Worm (Caenorhabditis elegans) whole organism, late embryonic: ENCODE data around the gene sre-7.

Source experiments
- ceh-22 ChIP-seq: sonication (generic microtip); optimal IDR thresholded peaks from 2 replicates; lab custom pipeline; 2017; ENCODE audit warnings: missing biosample characterization, missing genetic modification characterization
- ceh-31 ChIP-seq: sonication (generic microtip); optimal IDR thresholded peaks from 2 replicates; lab custom pipeline; 2016; ENCODE audit warnings: missing genetic modification characterization, missing compliant biosample characterization
- che-1 ChIP-seq: sonication (generic microtip); optimal IDR thresholded peaks from 2 replicates; lab custom pipeline; 2016; ENCODE audit warnings: mild to moderate bottlenecking, missing genetic modification characterization, missing compliant biosample characterization
- dve-1 ChIP-seq: sonication (generic microtip); optimal IDR thresholded peaks from 2 replicates; lab custom pipeline; 2017; ENCODE audit warnings: antibody characterized with exemption, mild to moderate bottlenecking, missing genetic modification characterization, missing compliant biosample characterization
- elt-2 ChIP-seq: sonication (generic microtip); optimal IDR thresholded peaks from 2 replicates; lab custom pipeline; 2016; ENCODE audit warnings: missing genetic modification reagents, missing genetic modification characterization, missing compliant biosample characterization
- fkh-10 ChIP-seq: fragments of 150-350 bp; optimal IDR thresholded peaks from 2 replicates; lab custom pipeline; 2014; ENCODE audit warnings: missing biosample characterization, missing genetic modification reagents, missing genetic modification characterization
- hlh-6 ChIP-seq: sonication (generic microtip); optimal IDR thresholded peaks from 2 replicates; lab custom pipeline; 2016; ENCODE audit warnings: missing genotype, missing genetic modification characterization, missing compliant biosample characterization
- nfya-1 ChIP-seq: sonication (generic microtip); optimal IDR thresholded peaks from 2 replicates; lab custom pipeline; 2017; ENCODE audit warnings: missing genetic modification characterization, mild to moderate bottlenecking, missing compliant biosample characterization, antibody characterized with exemption, moderate library complexity
- rnt-1 ChIP-seq: sonication (generic microtip); optimal IDR thresholded peaks from 2 replicates; lab custom pipeline; 2016; ENCODE audit warnings: missing genetic modification characterization, missing compliant biosample characterization
- sox-4 ChIP-seq: sonication (generic microtip); optimal IDR thresholded peaks from 2 replicates; lab custom pipeline; 2017; ENCODE audit warnings: mild to moderate bottlenecking, missing genetic modification characterization, inconsistent platforms, missing compliant biosample characterization
- syd-9 ChIP-seq: sonication (generic microtip); optimal IDR thresholded peaks from 2 replicates; lab custom pipeline; 2016; ENCODE audit warnings: mild to moderate bottlenecking, missing genetic modification characterization, moderate library complexity, missing compliant biosample characterization
- unc-3 ChIP-seq, 2 experiments: fragments of 200-800 bp in 1 of 2; sonication (Bioruptor generic) in 1 of 2; sonication (generic microtip) in 1 of 2; conservative IDR thresholded peaks in 1 of 2; optimal IDR thresholded peaks in 1 of 2; 2 replicates each; pipeline versions ENCODE4 v1.3.6 to Lab custom; 2016 to 2022; ENCODE audit warnings: missing compliant biosample characterization in 2 of 2, missing genetic modification characterization in 2 of 2, missing genetic modification reagents in 1 of 2
- unc-55 ChIP-seq: sonication (generic microtip); optimal IDR thresholded peaks from 2 replicates; lab custom pipeline; 2017; ENCODE audit warnings: missing biosample characterization, missing genetic modification reagents, missing genetic modification characterization
- unc-86 ChIP-seq: sonication (generic microtip); optimal IDR thresholded peaks from 2 replicates; lab custom pipeline; 2016; ENCODE audit warnings: missing genetic modification characterization, missing compliant biosample characterization

DNA sequence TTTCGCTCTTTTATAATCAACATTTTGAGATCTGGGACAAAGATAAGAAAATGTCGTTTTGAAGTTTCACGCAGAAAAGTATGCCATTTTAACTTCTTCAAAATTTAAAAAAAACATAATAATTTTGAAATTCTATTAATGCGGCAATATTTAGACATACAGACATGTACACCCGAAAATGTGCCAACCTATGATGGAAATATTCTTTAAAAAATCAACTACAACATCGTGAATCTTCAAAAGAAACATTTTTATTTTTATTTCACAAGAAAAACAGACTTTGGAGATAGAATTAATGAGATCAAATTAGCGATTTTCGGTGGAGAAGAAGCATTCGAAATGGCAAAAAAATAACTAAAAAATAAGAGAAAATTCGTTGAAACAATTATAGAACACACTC is 28.9 kb upstream of the sre-7 start, which contains the start of gene T16A9.5:
- no peak for TF ChIP-seq elt-2 (tag; lab: Kevin White, UChicago)
- TF ChIP-seq unc-55 (GFP tag; lab: Kevin White, UChicago): no peak
- no peak for TF ChIP-seq rnt-1 (tag; lab: Kevin White, UChicago)
- TF ChIP-seq syd-9 (tag; lab: Kevin White, UChicago): no peak
- no peak for TF ChIP-seq ceh-31 (tag; lab: Kevin White, UChicago)
- TF ChIP-seq fkh-10 (GFP tag; lab: Kevin White, UChicago): no peak
- TF ChIP-seq dve-1 (tag; lab: Kevin White, UChicago): no peak
- TF ChIP-seq che-1 (tag; lab: Kevin White, UChicago): no peak
- no peak for TF ChIP-seq unc-3 (GFP tag; conservative IDR thresholded peaks at IDR 0.05; lab: Robert Waterston, UW)
- no peak for TF ChIP-seq unc-3 (tag; optimal IDR thresholded peaks at IDR 0.05; lab: Kevin White, UChicago)
- TF ChIP-seq unc-86: no peak
- TF ChIP-seq hlh-6 (tag; lab: Kevin White, UChicago): no peak
- no peak for TF ChIP-seq nfya-1 (tag; lab: Kevin White, UChicago)
- TF ChIP-seq ceh-22 (tag; lab: Kevin White, UChicago): no peak
- no peak for TF ChIP-seq sox-4
